Worm (Caenorhabditis elegans): Measurements from ENCODE around the gene pst-2.

The pst-2 gene

ce11 chrIII:5675384-5675984, 4.7 kb upstream of the pst-2 start:
- TF ChIP-seq W03F9.2 (tag; optimal IDR thresholded peaks at IDR 0.05) (no peak), him-1 (tag; optimal IDR thresholded peaks at IDR 0.05) (no peak), dao-5 (tag; optimal IDR thresholded peaks at IDR 0.05) (no peak)

- TF ChIP-seq him-1 (tag; optimal IDR thresholded peaks at IDR 0.05) (no peak), W03F9.2 (tag; optimal IDR thresholded peaks at IDR 0.05) (no peak), dao-5 (tag; optimal IDR thresholded peaks at IDR 0.05) (no peak)
These were observed 2.4 kb upstream of the pst-2 start, which contains the start of gene F54E7.9 for ce11 chrIII:5677790-5678189. Gene F54E7.9 (minus strand): TSS chrIII:5677890.

- no peak for TF ChIP-seq dao-5 (tag; optimal IDR thresholded peaks at IDR 0.05)
- peak; percentile 98 for TF ChIP-seq W03F9.2 (tag; optimal IDR thresholded peaks at IDR 0.05)
- peak; percentile 99 for TF ChIP-seq him-1 (tag; optimal IDR thresholded peaks at IDR 0.05)
These were observed 1.3 kb upstream of the pst-2 start, which contains the start of the genes ska-3 and rps-12 for ce11 chrIII:5678935-5679334. Gene ska-3 (minus strand): TSS chrIII:5679005. Gene rps-12 (plus strand): TSS chrIII:5679298.

ce11 chrIII:5683998-5684397, 3.8 kb downstream of the pst-2 start, which contains the start of gene rcan-1:
Gene rcan-1 (minus strand): TSS chrIII:5684098.
- TF ChIP-seq dao-5 (tag; optimal IDR thresholded peaks at IDR 0.05) (no peak), W03F9.2 (tag; optimal IDR thresholded peaks at IDR 0.05) (no peak), him-1 (tag; optimal IDR thresholded peaks at IDR 0.05) (no peak)

- TF ChIP-seq dao-5 (tag; optimal IDR thresholded peaks at IDR 0.05): no peak
- no peak for TF ChIP-seq W03F9.2 (tag; optimal IDR thresholded peaks at IDR 0.05)
- no peak for TF ChIP-seq him-1 (tag; optimal IDR thresholded peaks at IDR 0.05)
These were observed 8.0 kb downstream of the pst-2 start for ce11 chrIII:5688246-5688645.

ce11 chrIII:5691826-5692225, 11.6 kb downstream of the pst-2 start:
- TF ChIP-seq dao-5 (tag; optimal IDR thresholded peaks at IDR 0.05) (no peak), him-1 (tag; optimal IDR thresholded peaks at IDR 0.05) (no peak), W03F9.2 (tag; optimal IDR thresholded peaks at IDR 0.05) (no peak)

ce11 chrIII:5692690-5693089, 12.5 kb downstream of the pst-2 start, which contains the start of the genes abi-1 and arle-14:
Gene abi-1 (minus strand): TSS chrIII:5692740.
Gene arle-14 (plus strand): TSS chrIII:5692906.
- TF ChIP-seq him-1 (tag; optimal IDR thresholded peaks at IDR 0.05): no peak
- TF ChIP-seq W03F9.2 (tag; optimal IDR thresholded peaks at IDR 0.05): peak; percentile 2

ce11 chrIII:5693736-5694135, 13.5 kb downstream of the pst-2 start, which contains the start of gene B0336.13:
Gene B0336.13 (plus strand): TSS chrIII:5694036.
- TF ChIP-seq him-1 (tag; optimal IDR thresholded peaks at IDR 0.05) (no peak), dao-5 (tag; optimal IDR thresholded peaks at IDR 0.05) (no peak), W03F9.2 (tag; optimal IDR thresholded peaks at IDR 0.05) (no peak)

ce11 chrIII:5697266-5697665, 17.0 kb downstream of the pst-2 start, which contains the start of gene B0336.7:
Gene B0336.7 (minus strand): TSS chrIII:5697366.
- no peak for TF ChIP-seq him-1 (tag; optimal IDR thresholded peaks at IDR 0.05)
- no peak for TF ChIP-seq dao-5 (tag; optimal IDR thresholded peaks at IDR 0.05)
- TF ChIP-seq W03F9.2 (tag; optimal IDR thresholded peaks at IDR 0.05): no peak

ce11 chrIII:5697963-5698730, 17.9 kb downstream of the pst-2 start, which contains the start of the genes lgg-3 and rgs-5:
Gene lgg-3 (minus strand): TSS chrIII:5698013.
Gene rgs-5 (plus strand): TSS chrIII:5698555.
- TF ChIP-seq him-1 (tag; optimal IDR thresholded peaks at IDR 0.05): no peak
- TF ChIP-seq W03F9.2 (tag; optimal IDR thresholded peaks at IDR 0.05): peak; percentile 73

ce11 chrIII:5701491-5701890, 21.3 kb downstream of the pst-2 start:
- TF ChIP-seq dao-5 (tag; optimal IDR thresholded peaks at IDR 0.05) (no peak), W03F9.2 (tag; optimal IDR thresholded peaks at IDR 0.05) (no peak), him-1 (tag; optimal IDR thresholded peaks at IDR 0.05) (no peak)

ce11 chrIII:5705228-5705888, 25.1 kb downstream of the pst-2 start, which contains the start of gene swp-1:
Gene swp-1 (minus strand): TSS chrIII:5705525.
- TF ChIP-seq dao-5 (tag; optimal IDR thresholded peaks at IDR 0.05) (no peak), him-1 (tag; optimal IDR thresholded peaks at IDR 0.05) (no peak), W03F9.2 (tag; optimal IDR thresholded peaks at IDR 0.05) (no peak)

- TF ChIP-seq him-1 (tag; optimal IDR thresholded peaks at IDR 0.05) (peak; percentile 52), dao-5 (tag; optimal IDR thresholded peaks at IDR 0.05) (no peak), W03F9.2 (tag; optimal IDR thresholded peaks at IDR 0.05) (peak; percentile 94)
These were observed 25.9 kb downstream of the pst-2 start, which contains the start of gene rpl-23 for ce11 chrIII:5706077-5706627. Gene rpl-23 (minus strand): TSS chrIII:5706127.

All from whole organism, L4/young adult.